Fruit fly (Drosophila melanogaster): ENCODE measurements around the gene CG5001.

The CG5001 gene

DNA sequence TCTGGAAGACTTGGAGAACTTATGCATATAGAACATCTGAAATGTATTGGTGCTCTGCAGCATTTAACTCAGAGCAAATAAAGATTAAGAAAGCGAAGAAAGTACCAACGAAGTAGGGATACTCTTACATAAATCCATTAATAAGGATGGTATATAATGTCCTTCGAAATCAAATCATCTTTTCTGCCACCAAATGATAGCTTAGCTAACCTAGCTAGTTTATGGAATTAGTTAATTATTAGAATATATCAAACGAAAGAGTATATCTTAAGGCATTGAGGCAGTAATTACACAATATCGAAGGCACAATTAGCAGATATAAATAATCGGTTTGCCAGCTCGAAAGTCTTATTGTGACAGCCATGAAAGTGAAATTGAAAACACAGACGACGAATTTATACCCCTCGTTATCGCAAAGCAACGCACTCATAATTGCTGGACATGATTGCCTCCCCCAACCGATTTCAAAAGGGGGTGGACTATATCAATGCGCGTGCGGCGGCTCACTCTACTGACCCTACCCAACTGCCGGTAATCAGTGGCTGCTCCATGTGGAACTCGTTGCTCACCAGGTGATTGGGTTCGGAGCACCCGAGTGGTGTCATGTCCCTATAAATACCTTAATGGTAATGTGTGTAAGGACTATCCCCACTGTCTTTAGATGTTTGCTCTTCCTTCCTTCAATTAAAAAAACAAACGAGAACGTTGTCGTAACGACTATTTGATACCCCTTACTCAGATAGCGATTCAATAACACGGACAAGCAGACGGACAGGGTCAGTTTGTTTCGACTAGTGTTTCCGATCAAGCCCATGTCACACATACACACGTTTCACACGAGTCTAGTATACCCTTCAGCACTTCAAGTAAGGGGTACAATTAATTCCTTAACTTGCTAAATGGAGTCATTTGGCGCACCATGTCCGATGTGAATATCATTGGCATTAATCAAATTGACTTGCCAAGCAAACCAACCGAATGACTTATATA lies 40.9 kb upstream of the CG5001 start (continued):
- TF ChIP-seq sisA (GFP tag; IDR thresholded peaks at IDR 0.05) (peak; percentile 47), CG15601 (tag; optimal IDR thresholded peaks at IDR 0.05) (peak; percentile 54), CG10543 (GFP tag; optimal IDR thresholded peaks at IDR 0.05) (no peak), disco-r (GFP tag; optimal IDR thresholded peaks at IDR 0.05) (no peak), CG6683 (GFP tag; optimal IDR thresholded peaks at IDR 0.05) (no peak), lab (GFP tag; optimal IDR thresholded peaks at IDR 0.05) (peak; percentile 73), dmrt99B (tag; optimal IDR thresholded peaks at IDR 0.05) (peak; percentile 73), Dp (GFP tag; optimal IDR thresholded peaks at IDR 0.05) (no peak), D (optimal IDR thresholded peaks at IDR 0.05) (no peak), D (GFP tag; optimal IDR thresholded peaks at IDR 0.05) (peak; percentile 54), CG2120 (GFP tag; optimal IDR thresholded peaks at IDR 0.05) (peak; percentile 69), CG14441 (GFP tag; IDR thresholded peaks at IDR 0.05) (no peak), CG33213 (GFP tag; optimal IDR thresholded peaks at IDR 0.05) (no peak), fd64A (GFP tag; optimal IDR thresholded peaks at IDR 0.05) (peak; percentile 12), D19B (GFP tag; optimal IDR thresholded peaks at IDR 0.05) (peak; percentile 69), unpg (GFP tag; optimal IDR thresholded peaks at IDR 0.05) (peak; percentile 59), nau (GFP tag; optimal IDR thresholded peaks at IDR 0.05) (no peak), lov (optimal IDR thresholded peaks at IDR 0.05) (no peak), lov (GFP tag; IDR thresholded peaks at IDR 0.05) (no peak), mirr (GFP tag; optimal IDR thresholded peaks at IDR 0.05) (no peak), gem (tag; optimal IDR thresholded peaks at IDR 0.05) (peak; percentile 81), Mad (GFP tag; optimal IDR thresholded peaks at IDR 0.05) (no peak), Nf-YA (GFP tag; IDR thresholded peaks at IDR 0.05) (no peak), CG34422 (GFP tag; IDR thresholded peaks at IDR 0.05) (no peak), Ravus (GFP tag; IDR thresholded peaks at IDR 0.05) (no peak), vfl (GFP tag; optimal IDR thresholded peaks at IDR 0.05) (no peak), B-H1 (GFP tag; IDR thresholded peaks at IDR 0.05) (no peak), CG10979 (tag; optimal IDR thresholded peaks at IDR 0.05) (peak; percentile 64), peb (GFP tag; IDR thresholded peaks at IDR 0.05) (no peak), Oaz (GFP tag; IDR thresholded peaks at IDR 0.05) (no peak), CG6654 (GFP tag; optimal IDR thresholded peaks at IDR 0.05) (peak; percentile 4), Fer2 (tag; optimal IDR thresholded peaks at IDR 0.05) (no peak), Awh (GFP tag; IDR thresholded peaks at IDR 0.05) (no peak), vvl (GFP tag; IDR thresholded peaks at IDR 0.05) (peak; percentile 79), chn (GFP tag; optimal IDR thresholded peaks at IDR 0.05) (peak; percentile 35), CG7839 (tag; optimal IDR thresholded peaks at IDR 0.05) (peak; percentile 67), CG43689 (GFP tag; IDR thresholded peaks at IDR 0.05) (no peak), tio (GFP tag; optimal IDR thresholded peaks at IDR 0.05) (no peak), CG11560 (tag; IDR thresholded peaks at IDR 0.05) (no peak), bab2 (GFP tag; optimal IDR thresholded peaks at IDR 0.05) (peak; percentile 36), Atf6 (GFP tag; IDR thresholded peaks at IDR 0.05) (0 out of 2 replicates have a peak, but pooled peaks have one; percentile 30), CG2889 (GFP tag; IDR thresholded peaks at IDR 0.05) (0 out of 3 replicates have a peak, but pooled peaks have one; percentile 16), CG12104 (GFP tag; optimal IDR thresholded peaks at IDR 0.05) (no peak), CG30403 (GFP tag; optimal IDR thresholded peaks at IDR 0.05) (peak; percentile 55), jumu (GFP tag; optimal IDR thresholded peaks at IDR 0.05) (no peak), CG5245 (GFP tag; optimal IDR thresholded peaks at IDR 0.05) (no peak), CG32772 (GFP tag; IDR thresholded peaks at IDR 0.05) (0 out of 2 replicates have a peak, but pooled peaks have one; percentile 12), CG17359 (tag; optimal IDR thresholded peaks at IDR 0.05) (peak; percentile 71), cg (GFP tag; optimal IDR thresholded peaks at IDR 0.05) (no peak), wor (GFP tag; IDR thresholded peaks at IDR 0.05) (no peak)

All from whole organism, embryonic.